Worm (Caenorhabditis elegans) whole organism, L3 larva: ENCODE results near the gene lgc-20.

Source experiments
- fkh-10 ChIP-seq: sonication (generic microtip); optimal IDR thresholded peaks from 2 replicates; lab custom pipeline; 2017; ENCODE audit warnings: missing biosample characterization, missing genetic modification reagents, missing genetic modification characterization
- nhr-11 ChIP-seq: fragments of 150-350 bp; optimal IDR thresholded peaks from 2 replicates; lab custom pipeline; 2014; ENCODE audit warnings: missing biosample characterization, missing genetic modification characterization

- TF ChIP-seq fkh-10 (GFP tag; lab: Kevin White, UChicago) (no peak), nhr-11 (tag; lab: Kevin White, UChicago) (no peak)
These were observed 3.9 kb downstream of the lgc-20 start, which contains the start of gene rmd-3 for ce11 chrII:11339507-11339906.
